Fruit fly (Drosophila melanogaster) whole organism, embryonic: Measurements from ENCODE around the gene asl.
A peak's percentile ranks its signal among the peaks of the same experiment; 100 is the strongest.

ENCODE experiments used
- Atf6 ChIP-seq: fragments of 200-800 bp; sonication (Bioruptor generic); IDR thresholded peaks from 2 replicates; pipeline ENCODE4 v1.3.6; 2022; ENCODE audit warnings: missing biosample characterization, missing genetic modification characterization
- Awh ChIP-seq: fragments of 200-800 bp; sonication (Bioruptor generic); IDR thresholded peaks from 2 replicates; pipeline ENCODE4, ENCODE4 v1.3.6; 2022; ENCODE audit warnings: missing biosample characterization, missing genetic modification characterization
- BEAF-32 ChIP-seq: fragments of 200-800 bp; sonication (Bioruptor generic); optimal IDR thresholded peaks from 3 replicates; lab custom pipeline; 2017; ENCODE audit warnings: missing biosample characterization, missing genetic modification characterization, mild to moderate bottlenecking, moderate library complexity, missing genetic modification reagents
- CG11398 ChIP-seq: fragments of 200-800 bp; sonication (Bioruptor generic); optimal IDR thresholded peaks from 2 replicates; lab custom pipeline; 2016; ENCODE audit warnings: missing biosample characterization, missing genetic modification characterization
- CG12299 ChIP-seq: fragments of 200-800 bp; sonication (Bioruptor generic); optimal IDR thresholded peaks from 2 replicates; lab custom pipeline; 2018; ENCODE audit warnings: missing biosample characterization, mild to moderate bottlenecking, missing genetic modification characterization
- CG12659 ChIP-seq: fragments of 200-800 bp; sonication (Bioruptor generic); optimal IDR thresholded peaks from 3 replicates; lab custom pipeline; 2017; ENCODE audit warnings: mild to moderate bottlenecking, missing biosample characterization, missing genetic modification reagents, missing genetic modification characterization
- CG13287 ChIP-seq: fragments of 200-800 bp; sonication (Bioruptor generic); IDR thresholded peaks from 2 replicates; pipeline ENCODE4 v1.3.6; 2022; ENCODE audit warnings: missing biosample characterization, missing genetic modification characterization; ENCODE audit not compliant: partially characterized antibody
- CG13775 ChIP-seq: fragments of 200-800 bp; sonication (Bioruptor generic); optimal IDR thresholded peaks from 3 replicates; lab custom pipeline; 2017; ENCODE audit warnings: missing biosample characterization, mild to moderate bottlenecking, missing genetic modification characterization
- CG15479 ChIP-seq: fragments of 200-800 bp; sonication (Bioruptor generic); optimal IDR thresholded peaks from 3 replicates; lab custom pipeline; 2019; ENCODE audit warnings: missing biosample characterization, mild to moderate bottlenecking, missing genetic modification characterization, moderate library complexity
- CG18764 ChIP-seq: fragments of 200-800 bp; sonication (Bioruptor generic); optimal IDR thresholded peaks from 3 replicates; lab custom pipeline; 2016; ENCODE audit warnings: missing biosample characterization, missing genetic modification characterization
- CG3163 ChIP-seq: fragments of 200-800 bp; sonication (Bioruptor generic); optimal IDR thresholded peaks from 3 replicates; lab custom pipeline; 2016; ENCODE audit warnings: missing biosample characterization, missing genetic modification characterization
- CG3995 ChIP-seq: fragments of 200-800 bp; sonication (Bioruptor generic); optimal IDR thresholded peaks from 3 replicates; lab custom pipeline; 2016; ENCODE audit warnings: missing biosample characterization, missing genetic modification characterization
- CG4360 ChIP-seq: fragments of 200-800 bp; sonication (Bioruptor generic); IDR thresholded peaks from 2 replicates; pipeline ENCODE4 v1.3.6; 2022; ENCODE audit warnings: missing biosample characterization, missing genetic modification characterization
- CG4617 ChIP-seq: fragments of 200-800 bp; sonication (Bioruptor generic); optimal IDR thresholded peaks from 3 replicates; lab custom pipeline; 2016; ENCODE audit warnings: missing biosample characterization, missing genetic modification characterization, borderline replicate concordance
- CG9797 ChIP-seq: fragments of 200-800 bp; sonication (Bioruptor generic); optimal IDR thresholded peaks from 3 replicates; lab custom pipeline; 2018; ENCODE audit warnings: missing biosample characterization, mild to moderate bottlenecking, missing genetic modification characterization
- Camta ChIP-seq: fragments of 200-800 bp; sonication (Bioruptor generic); optimal IDR thresholded peaks from 2 replicates; lab custom pipeline; 2016; ENCODE audit warnings: missing biosample characterization, missing genetic modification characterization
- Dref ChIP-seq: fragments of 200-800 bp; sonication (Bioruptor generic); IDR thresholded peaks from 2 replicates; pipeline ENCODE4 v1.3.6; 2022; ENCODE audit warnings: missing biosample characterization, missing genetic modification characterization
- E2f2 ChIP-seq: fragments of 200-800 bp; sonication (Bioruptor generic); IDR thresholded peaks from 2 replicates; pipeline ENCODE4 v1.3.6; 2022; ENCODE audit warnings: missing biosample characterization, missing genetic modification characterization
- Ets97D ChIP-seq: fragments of 200-800 bp; sonication (Bioruptor generic); optimal IDR thresholded peaks from 3 replicates; lab custom pipeline; 2016; ENCODE audit warnings: missing biosample characterization, missing genetic modification characterization
- GATAe ChIP-seq: fragments of 200-800 bp; sonication (Bioruptor generic); conservative IDR thresholded peaks from 2 replicates; pipeline ENCODE4 v1.3.6; 2022; ENCODE audit warnings: missing biosample characterization, missing genetic modification characterization
- HmgZ ChIP-seq: fragments of 200-800 bp; sonication (Bioruptor generic); optimal IDR thresholded peaks from 2 replicates; lab custom pipeline; 2018; ENCODE audit warnings: missing biosample characterization, mild to moderate bottlenecking, missing genetic modification characterization
- Nf-YA ChIP-seq: fragments of 200-800 bp; sonication (Bioruptor generic); IDR thresholded peaks from 2 replicates; pipeline ENCODE4 v1.3.6; 2022; ENCODE audit warnings: missing biosample characterization, missing genetic modification characterization
- Opbp ChIP-seq: fragments of 200-800 bp; sonication (Bioruptor generic); IDR thresholded peaks from 3 replicates; pipeline ENCODE4 v1.3.6; 2022; ENCODE audit warnings: missing biosample characterization, missing genetic modification characterization; ENCODE audit not compliant: partially characterized antibody
- Pdp1 ChIP-seq, 2 experiments: fragments of 200-800 bp; sonication (Bioruptor generic); optimal IDR thresholded peaks; 3 replicates each; lab custom pipeline; 2016; ENCODE audit warnings: missing biosample characterization in 2 of 2, missing genetic modification characterization in 2 of 2, mild to moderate bottlenecking in 1 of 2, moderate library complexity in 1 of 2
- Poxn ChIP-seq: fragments of 200-800 bp; sonication (Bioruptor generic); IDR thresholded peaks from 2 replicates; pipeline ENCODE4 v1.3.6; 2022; ENCODE audit warnings: missing biosample characterization, missing genetic modification characterization
- Sox100B ChIP-seq: fragments of 200-800 bp; sonication (Bioruptor generic); optimal IDR thresholded peaks from 3 replicates; lab custom pipeline; 2018; ENCODE audit warnings: missing biosample characterization, mild to moderate bottlenecking, missing genetic modification characterization
- Ssrp ChIP-seq: fragments of 200-800 bp; sonication (Bioruptor generic); optimal IDR thresholded peaks from 2 replicates; lab custom pipeline; 2018; ENCODE audit warnings: missing biosample characterization, mild to moderate bottlenecking, missing genetic modification characterization, moderate library complexity
- ap ChIP-seq: fragments of 200-800 bp; sonication (Bioruptor generic); IDR thresholded peaks from 2 replicates; pipeline ENCODE4 v1.3.6; 2022; ENCODE audit warnings: missing biosample characterization, missing genetic modification characterization
- bbx ChIP-seq: fragments of 200-800 bp; sonication (Bioruptor generic); IDR thresholded peaks from 2 replicates; pipeline ENCODE4 v1.3.6; 2022; ENCODE audit warnings: missing biosample characterization, missing genetic modification characterization; ENCODE audit not compliant: partially characterized antibody
- ci ChIP-seq: fragments of 200-800 bp; sonication (Bioruptor generic); IDR thresholded peaks from 3 replicates; pipeline ENCODE4 v1.3.6; 2022; ENCODE audit warnings: missing biosample characterization, missing genetic modification characterization
- dm ChIP-seq: fragments of 200-800 bp; sonication (Bioruptor generic); optimal IDR thresholded peaks from 3 replicates; lab custom pipeline; 2016; ENCODE audit warnings: missing biosample characterization, missing genetic modification characterization
- emc ChIP-seq: fragments of 200-800 bp; sonication (Bioruptor generic); optimal IDR thresholded peaks from 2 replicates; lab custom pipeline; 2016; ENCODE audit warnings: missing biosample characterization, missing genetic modification characterization
- ems ChIP-seq: fragments of 200-800 bp; sonication (Bioruptor generic); optimal IDR thresholded peaks from 3 replicates; lab custom pipeline; 2016; ENCODE audit warnings: missing biosample characterization, missing genetic modification characterization
- exex ChIP-seq: fragments of 200-800 bp; sonication (Bioruptor generic); optimal IDR thresholded peaks from 4 replicates; lab custom pipeline; 2018; ENCODE audit warnings: missing biosample characterization, mild to moderate bottlenecking, missing genetic modification characterization, moderate library complexity
- fd102C ChIP-seq: fragments of 200-800 bp; sonication (Bioruptor generic); optimal IDR thresholded peaks from 2 replicates; lab custom pipeline; 2018; ENCODE audit warnings: missing biosample characterization, mild to moderate bottlenecking, missing genetic modification characterization, moderate library complexity
- gce ChIP-seq: fragments of 200-800 bp; sonication (Bioruptor generic); IDR thresholded peaks from 3 replicates; pipeline ENCODE4 v1.3.6; 2022; ENCODE audit warnings: missing biosample characterization, missing genetic modification characterization
- gfzf ChIP-seq: fragments of 200-800 bp; sonication (Bioruptor generic); optimal IDR thresholded peaks from 2 replicates; lab custom pipeline; 2016; ENCODE audit warnings: missing biosample characterization, mild to moderate bottlenecking, missing genetic modification characterization, moderate library complexity
- gt ChIP-seq: fragments of 200-800 bp; sonication (Bioruptor generic); IDR thresholded peaks from 2 replicates; pipeline ENCODE4 v1.3.6; 2022; ENCODE audit warnings: missing biosample characterization, missing genetic modification characterization
- hb ChIP-seq: fragments of 200-800 bp; sonication (Bioruptor generic); IDR thresholded peaks from 3 replicates; pipeline ENCODE4 v1.3.6; 2022; ENCODE audit warnings: missing biosample characterization, missing genetic modification characterization; ENCODE audit not compliant: partially characterized antibody
- hbn ChIP-seq: fragments of 200-800 bp; sonication (Bioruptor generic); IDR thresholded peaks from 2 replicates; pipeline ENCODE4 v1.3.6; 2022; ENCODE audit warnings: missing biosample characterization, missing genetic modification characterization; ENCODE audit not compliant: partially characterized antibody
- ind ChIP-seq: fragments of 200-800 bp; sonication (Bioruptor generic); optimal IDR thresholded peaks from 3 replicates; lab custom pipeline; 2016; ENCODE audit warnings: missing biosample characterization, missing genetic modification characterization
- kah ChIP-seq: fragments of 200-800 bp; sonication (Bioruptor generic); optimal IDR thresholded peaks from 2 replicates; lab custom pipeline; 2018; ENCODE audit warnings: missing biosample characterization, mild to moderate bottlenecking, missing genetic modification characterization
- klu ChIP-seq: fragments of 200-800 bp; sonication (Bioruptor generic); IDR thresholded peaks from 2 replicates; pipeline ENCODE4 v1.3.6; 2022; ENCODE audit warnings: missing biosample characterization, missing genetic modification characterization
- kni ChIP-seq: fragments of 200-800 bp; sonication (Bioruptor generic); optimal IDR thresholded peaks from 3 replicates; lab custom pipeline; 2017; ENCODE audit warnings: mild to moderate bottlenecking, missing biosample characterization, missing genetic modification reagents, missing genetic modification characterization
- nerfin-2 ChIP-seq: fragments of 200-800 bp; sonication (Bioruptor generic); IDR thresholded peaks from 2 replicates; pipeline ENCODE4 v1.3.6; 2022; ENCODE audit warnings: missing biosample characterization, missing genetic modification characterization; ENCODE audit not compliant: partially characterized antibody
- phol ChIP-seq: fragments of 200-800 bp; sonication (Bioruptor generic); optimal IDR thresholded peaks from 3 replicates; lab custom pipeline; 2018; ENCODE audit warnings: missing biosample characterization, mild to moderate bottlenecking, missing genetic modification characterization, moderate library complexity
- ssp ChIP-seq: fragments of 200-800 bp; sonication (Bioruptor generic); IDR thresholded peaks from 2 replicates; pipeline ENCODE4 v1.3.6; 2022; ENCODE audit warnings: missing biosample characterization, missing genetic modification characterization
- stwl ChIP-seq: fragments of 200-800 bp; sonication (Bioruptor generic); optimal IDR thresholded peaks from 3 replicates; lab custom pipeline; 2018; ENCODE audit warnings: missing biosample characterization, mild to moderate bottlenecking, missing genetic modification characterization, moderate library complexity
- trem ChIP-seq: fragments of 200-800 bp; optimal IDR thresholded peaks from 3 replicates; lab custom pipeline; 2019; ENCODE audit warnings: missing biosample characterization, mild to moderate bottlenecking, missing genetic modification characterization, moderate library complexity
- unpg ChIP-seq: fragments of 200-800 bp; sonication (Bioruptor generic); optimal IDR thresholded peaks from 3 replicates; lab custom pipeline; 2018; ENCODE audit warnings: missing biosample characterization, mild to moderate bottlenecking, missing genetic modification characterization, moderate library complexity

Gene asl

DNA sequence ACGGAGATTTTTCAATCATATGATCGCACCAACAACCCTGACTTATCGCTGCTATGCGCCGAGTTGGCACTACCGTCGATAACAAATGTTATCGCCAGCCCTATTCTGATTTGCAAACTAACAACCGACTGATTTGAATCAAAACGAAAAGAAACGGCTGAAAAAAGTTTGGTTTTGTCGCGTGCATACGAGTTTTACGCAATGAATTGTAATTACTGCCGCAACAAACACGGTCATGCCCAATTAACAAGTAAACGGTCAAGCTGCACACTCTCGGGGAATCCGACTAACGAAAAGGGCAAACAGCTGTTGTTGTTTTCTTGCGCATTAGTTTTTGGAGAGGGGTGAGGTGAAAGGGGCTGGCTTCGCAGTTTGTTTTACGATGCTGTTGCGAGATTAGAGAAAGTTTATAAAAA lies 41.6 kb downstream of the asl start, which contains the start of the genes CG14671 and CG12746 (continued):
- no peak for TF ChIP-seq fd102C (GFP tag; lab: Kevin White, UChicago)
- TF ChIP-seq Nf-YA = no peak
- peak; percentile 99 for TF ChIP-seq trem
- peak; percentile 34 for TF ChIP-seq HmgZ (tag; lab: Kevin White, UChicago)
- peak; percentile 57 for TF ChIP-seq CG15479
- no peak for TF ChIP-seq ssp
- TF ChIP-seq hb (GFP tag; lab: Robert Waterston, UW) = no peak
- peak; percentile 28 for TF ChIP-seq BEAF-32
- no peak for TF ChIP-seq emc (GFP tag; lab: Kevin White, UChicago)
- TF ChIP-seq ind (GFP tag; lab: Kevin White, UChicago) = no peak
- no peak for TF ChIP-seq Sox100B (GFP tag; lab: Kevin White, UChicago)
- TF ChIP-seq CG9797 (GFP tag; lab: Kevin White, UChicago) = peak; percentile 30
- no peak for TF ChIP-seq CG11398
- TF ChIP-seq gce (GFP tag; lab: Robert Waterston, UW) = no peak
- TF ChIP-seq Ets97D = no peak
- peak in 1 of 2 experiments; percentile 18 for TF ChIP-seq Pdp1 (GFP tag; optimal IDR thresholded peaks at IDR 0.05; lab: Kevin White, UChicago)
- peak; percentile 22 for TF ChIP-seq CG12299 (tag; lab: Kevin White, UChicago)
- no peak for TF ChIP-seq Awh (GFP tag; lab: Robert Waterston, UW)
- peak; percentile 15 for TF ChIP-seq CG12659
- TF ChIP-seq CG18764 (GFP tag; lab: Kevin White, UChicago) = no peak
- peak; percentile 23 for TF ChIP-seq exex
- no peak for TF ChIP-seq gt (GFP tag; lab: Robert Waterston, UW)
- no peak for TF ChIP-seq Ssrp (tag; lab: Kevin White, UChicago)
- TF ChIP-seq E2f2 (GFP tag; lab: Robert Waterston, UW) = peak; percentile 71
- peak; percentile 19 for TF ChIP-seq dm (GFP tag; lab: Kevin White, UChicago)
- no peak for TF ChIP-seq ems (GFP tag; lab: Kevin White, UChicago)
- no peak for TF ChIP-seq Camta (GFP tag; lab: Kevin White, UChicago)
- no peak for TF ChIP-seq ap (GFP tag; lab: Robert Waterston, UW)
- TF ChIP-seq Dref (GFP tag; lab: Robert Waterston, UW) = peak; percentile 81
- TF ChIP-seq CG3995 (GFP tag; lab: Kevin White, UChicago) = no peak
- TF ChIP-seq GATAe (GFP tag; lab: Robert Waterston, UW) = no peak
- TF ChIP-seq CG3163 (GFP tag; lab: Kevin White, UChicago) = no peak
- no peak for TF ChIP-seq Poxn (GFP tag; lab: Robert Waterston, UW)
- TF ChIP-seq stwl (tag; lab: Kevin White, UChicago) = peak; percentile 35
- peak; percentile 29; the same call in 1 of the 2 replicates for TF ChIP-seq bbx (GFP tag; lab: Robert Waterston, UW)
- TF ChIP-seq CG13287 (GFP tag; lab: Robert Waterston, UW) = peak; percentile 53
- TF ChIP-seq phol (tag; lab: Kevin White, UChicago) = peak; percentile 22
- TF ChIP-seq gfzf = no peak
- TF ChIP-seq klu = no peak
- TF ChIP-seq Atf6 (GFP tag; lab: Robert Waterston, UW) = no peak
- TF ChIP-seq kah = peak; percentile 39
- no peak for TF ChIP-seq unpg (GFP tag; lab: Kevin White, UChicago)
- TF ChIP-seq hbn (GFP tag; lab: Robert Waterston, UW) = 0 out of 2 replicates have a peak, but pooled peaks have one; percentile 24
- TF ChIP-seq CG13775 (GFP tag; lab: Kevin White, UChicago) = no peak
- TF ChIP-seq nerfin-2 (GFP tag; lab: Robert Waterston, UW) = peak; percentile 36; the same call in 1 of the 2 replicates
- peak; percentile 21 for TF ChIP-seq kni (GFP tag; lab: Kevin White, UChicago)
- 0 out of 3 replicates have a peak, but pooled peaks have one; percentile 13 for TF ChIP-seq Opbp (GFP tag; lab: Robert Waterston, UW)
- peak; percentile 55; the same call in 1 of the 3 replicates for TF ChIP-seq ci (GFP tag; lab: Robert Waterston, UW)
- TF ChIP-seq CG4360 (GFP tag; lab: Robert Waterston, UW) = peak; percentile 48
- peak; percentile 52 for TF ChIP-seq CG4617 (GFP tag; lab: Kevin White, UChicago)
